Worm (Caenorhabditis elegans) whole organism, late embryonic: ENCODE data around the gene srw-129.

Experiments used
- K02D7.2 ChIP-seq: sonication (generic microtip); optimal IDR thresholded peaks from 2 replicates; lab custom pipeline; 2017; ENCODE audit warnings: mild to moderate bottlenecking, missing genetic modification characterization, missing compliant biosample characterization
- ama-1 ChIP-seq: fragments of 150-350 bp; optimal IDR thresholded peaks from 2 replicates; lab custom pipeline; 2014
- ceh-18 ChIP-seq: sonication (generic microtip); optimal IDR thresholded peaks from 2 replicates; lab custom pipeline; 2016; ENCODE audit warnings: missing genetic modification characterization, missing compliant biosample characterization
- che-1 ChIP-seq: sonication (generic microtip); optimal IDR thresholded peaks from 2 replicates; lab custom pipeline; 2016; ENCODE audit warnings: mild to moderate bottlenecking, missing genetic modification characterization, missing compliant biosample characterization
- dve-1 ChIP-seq: sonication (generic microtip); optimal IDR thresholded peaks from 2 replicates; lab custom pipeline; 2017; ENCODE audit warnings: antibody characterized with exemption, mild to moderate bottlenecking, missing genetic modification characterization, missing compliant biosample characterization
- nfya-1 ChIP-seq: sonication (generic microtip); optimal IDR thresholded peaks from 2 replicates; lab custom pipeline; 2017; ENCODE audit warnings: missing genetic modification characterization, mild to moderate bottlenecking, missing compliant biosample characterization, antibody characterized with exemption, moderate library complexity
- odd-2 ChIP-seq: sonication (generic microtip); optimal IDR thresholded peaks from 2 replicates; lab custom pipeline; 2017; ENCODE audit warnings: antibody characterized with exemption, mild to moderate bottlenecking, missing genetic modification characterization, missing compliant biosample characterization
- pqm-1 ChIP-seq: sonication (generic microtip); optimal IDR thresholded peaks from 2 replicates; lab custom pipeline; 2016; ENCODE audit warnings: missing genetic modification characterization, missing compliant biosample characterization
- rnt-1 ChIP-seq: sonication (generic microtip); optimal IDR thresholded peaks from 2 replicates; lab custom pipeline; 2016; ENCODE audit warnings: missing genetic modification characterization, missing compliant biosample characterization

DNA sequence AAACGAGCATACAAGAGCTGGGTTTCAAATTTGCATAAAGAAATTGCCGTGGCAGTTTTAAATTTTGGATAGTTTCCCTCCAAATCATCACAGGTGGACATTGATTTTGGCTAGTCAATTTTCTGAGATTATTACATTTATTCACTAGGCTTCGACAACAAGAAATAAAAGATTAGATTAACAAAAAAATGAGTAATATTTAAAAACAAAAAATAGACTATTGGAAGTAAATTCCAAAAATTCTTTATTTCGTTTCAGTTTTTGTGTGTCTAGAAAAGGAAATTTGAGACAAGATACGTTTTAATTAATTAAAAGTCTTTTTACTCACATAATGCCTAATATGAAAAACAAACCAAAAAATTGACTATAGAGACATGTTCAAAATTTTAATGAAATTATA lies 13.5 kb upstream of the srw-129 start, which contains the start of gene srw-142:
- TF ChIP-seq K02D7.2 (tag; lab: Kevin White, UChicago) (no peak), ama-1 (lab: Kevin White, UChicago) (no peak), odd-2 (tag; lab: Kevin White, UChicago) (no peak), ceh-18 (no peak), nfya-1 (no peak), dve-1 (no peak), rnt-1 (no peak), pqm-1 (tag; lab: Kevin White, UChicago) (no peak), che-1 (tag; lab: Kevin White, UChicago) (no peak)
